Fruit fly (Drosophila melanogaster): ENCODE data around the gene CG12496.
A peak's percentile ranks its signal among the peaks of the same experiment; 100 is the strongest.

Gene CG12496

DNA sequence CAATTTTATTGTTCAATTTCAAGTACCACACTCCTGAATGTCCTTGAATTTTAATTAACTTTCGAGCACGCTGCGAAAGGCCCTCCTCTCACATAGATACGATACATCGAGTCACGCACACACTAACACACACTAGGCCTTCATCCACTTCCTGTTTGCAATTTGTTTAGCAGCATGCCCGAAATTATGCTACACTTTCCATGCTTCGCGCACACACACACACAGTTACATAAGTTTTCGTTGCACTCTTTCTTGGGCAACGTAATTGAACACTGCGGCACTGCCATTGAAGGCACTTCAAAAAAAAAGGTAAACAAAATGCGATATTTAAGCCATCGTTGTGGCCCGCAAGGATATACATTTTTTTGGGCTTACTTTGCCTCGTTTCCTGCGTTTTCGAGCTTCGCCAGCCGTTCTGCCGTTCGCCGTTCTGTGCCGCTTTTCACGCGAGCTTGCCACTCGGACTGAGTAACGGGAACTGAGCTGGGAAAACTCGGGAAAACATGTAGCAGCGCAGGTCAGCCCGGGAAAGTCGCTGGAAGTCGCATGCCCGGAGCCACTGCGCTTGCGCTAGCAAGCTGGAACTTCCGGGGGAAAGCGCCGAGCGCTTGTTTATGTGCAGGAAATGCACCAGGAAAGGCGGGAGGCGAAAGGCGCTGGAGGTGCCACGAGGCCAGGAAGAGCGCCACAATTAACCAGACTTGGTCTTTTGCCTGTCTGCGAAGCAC lies 27.4 kb downstream of the CG12496 start (continued):
- TF ChIP-seq salr (GFP tag; optimal IDR thresholded peaks at IDR 0.05): peak in 1 of 2 experiments; percentile 51
- TF ChIP-seq net (GFP tag; optimal IDR thresholded peaks at IDR 0.05): peak; percentile 11
- peak; percentile 13 for TF ChIP-seq OdsH (GFP tag; optimal IDR thresholded peaks at IDR 0.05)
- TF ChIP-seq Eip93F (GFP tag; optimal IDR thresholded peaks at IDR 0.05): no peak
- TF ChIP-seq CG3919 (GFP tag; optimal IDR thresholded peaks at IDR 0.05): peak; percentile 33
- peak; percentile 74 for TF ChIP-seq Eip78C (GFP tag)
- no peak for TF ChIP-seq fkh (GFP tag; optimal IDR thresholded peaks at IDR 0.05)
- peak; percentile 11 for TF ChIP-seq fd59A (GFP tag; optimal IDR thresholded peaks at IDR 0.05)
- no peak for TF ChIP-seq fd85E (GFP tag; optimal IDR thresholded peaks at IDR 0.05)
- TF ChIP-seq vri (GFP tag; optimal IDR thresholded peaks at IDR 0.05): no peak
- peak; percentile 11 for TF ChIP-seq lz (GFP tag; optimal IDR thresholded peaks at IDR 0.05)
- peak; percentile 4 for TF ChIP-seq CG6792 (GFP tag; optimal IDR thresholded peaks at IDR 0.05)

DNA sequence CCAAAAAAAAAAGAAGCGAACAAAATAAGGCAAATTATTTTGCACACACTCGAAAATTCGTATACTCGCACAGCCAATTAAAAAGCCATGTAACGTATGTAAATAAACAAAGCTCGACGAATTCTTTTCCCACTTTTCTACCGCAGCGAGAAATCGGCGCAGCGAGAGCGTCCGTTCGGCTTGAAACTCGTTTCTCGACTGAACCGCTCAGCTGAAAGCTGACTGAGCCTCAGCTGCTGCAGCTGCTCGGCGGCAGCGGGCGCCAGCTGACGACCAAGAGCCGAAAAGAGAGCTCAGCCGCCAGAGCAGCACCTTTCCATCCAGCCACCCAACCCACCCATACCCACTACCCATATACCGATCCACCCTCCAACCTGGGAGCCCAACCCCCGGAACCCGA lies 44.5 kb downstream of the CG12496 start, which contains the start of gene CG2841:
CG2841 (minus strand) TSS at position 186 of the 400 bp plus-strand sequence.
- TF ChIP-seq CG3919 (GFP tag; optimal IDR thresholded peaks at IDR 0.05): peak; percentile 24
- peak; percentile 38 for TF ChIP-seq svp (GFP tag)
- peak; percentile 0 for TF ChIP-seq CG6854 (GFP tag; optimal IDR thresholded peaks at IDR 0.05)
- no peak for TF ChIP-seq Met (GFP tag; optimal IDR thresholded peaks at IDR 0.05)
- TF ChIP-seq ss (GFP tag; optimal IDR thresholded peaks at IDR 0.05): peak in 1 of 2 experiments; percentile 49
- TF ChIP-seq CG6163 (GFP tag; IDR thresholded peaks at IDR 0.05): 0 out of 3 replicates have a peak, but pooled peaks have one; percentile 15

DNA sequence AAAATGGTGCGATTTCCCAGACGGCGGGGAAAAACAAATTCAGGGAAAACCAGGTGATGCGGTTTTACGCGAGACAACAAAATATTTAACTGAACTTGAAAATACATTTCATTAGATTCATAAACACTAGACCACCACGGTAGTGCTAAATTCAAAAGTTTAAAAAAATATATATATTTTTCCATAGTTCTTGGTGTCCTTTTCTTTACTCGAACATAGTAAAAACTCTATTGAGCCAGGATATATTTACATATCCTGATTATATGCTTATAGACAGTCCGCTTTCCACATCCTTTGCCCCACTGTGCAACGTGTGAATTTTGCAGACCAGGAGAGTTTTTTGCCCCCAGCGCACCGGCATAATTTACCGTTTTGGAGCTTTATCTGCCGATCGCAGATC lies 45.3 kb downstream of the CG12496 start:
- TF ChIP-seq CG8319 (GFP tag; optimal IDR thresholded peaks at IDR 0.05): peak; percentile 16
- peak; percentile 77 for TF ChIP-seq Hr4 (GFP tag; optimal IDR thresholded peaks at IDR 0.05)
- TF ChIP-seq Eip75B (GFP tag; optimal IDR thresholded peaks at IDR 0.05): peak; percentile 52
- no peak for TF ChIP-seq fkh (GFP tag; optimal IDR thresholded peaks at IDR 0.05)
- TF ChIP-seq Hr39 (GFP tag; optimal IDR thresholded peaks at IDR 0.05): peak; percentile 57
- peak; percentile 22 for TF ChIP-seq CG6808 (GFP tag; optimal IDR thresholded peaks at IDR 0.05)
- peak; percentile 34 for TF ChIP-seq spab (GFP tag; optimal IDR thresholded peaks at IDR 0.05)
- TF ChIP-seq Ets96B (tag; optimal IDR thresholded peaks at IDR 0.05): no peak
- peak; percentile 76 for TF ChIP-seq esn (GFP tag; optimal IDR thresholded peaks at IDR 0.05)
- peak; percentile 72 for TF ChIP-seq Smox (GFP tag; optimal IDR thresholded peaks at IDR 0.05)
- TF ChIP-seq Hr38 (GFP tag; optimal IDR thresholded peaks at IDR 0.05): no peak
- no peak for TF ChIP-seq Eip93F (GFP tag; optimal IDR thresholded peaks at IDR 0.05)
- peak; percentile 85 for TF ChIP-seq CG15336 (GFP tag; IDR thresholded peaks at IDR 0.05)
- TF ChIP-seq salr (GFP tag; optimal IDR thresholded peaks at IDR 0.05): peak in 1 of 2 experiments; percentile 74
- TF ChIP-seq eg (GFP tag; IDR thresholded peaks at IDR 0.05): peak; percentile 60; the same call in 2 of the 3 replicates
- peak; percentile 65 for TF ChIP-seq acj6 (GFP tag; optimal IDR thresholded peaks at IDR 0.05)
- TF ChIP-seq fd85E (GFP tag; optimal IDR thresholded peaks at IDR 0.05): no peak
- peak; percentile 57 for TF ChIP-seq cyc (GFP tag; optimal IDR thresholded peaks at IDR 0.05)
- TF ChIP-seq Sox14 (GFP tag; optimal IDR thresholded peaks at IDR 0.05): peak; percentile 56
- TF ChIP-seq CG10631 (GFP tag; optimal IDR thresholded peaks at IDR 0.05): peak; percentile 68
- peak; percentile 71 for TF ChIP-seq pdm3 (GFP tag; optimal IDR thresholded peaks at IDR 0.05)
- peak; percentile 65 for TF ChIP-seq CG3919 (GFP tag; optimal IDR thresholded peaks at IDR 0.05)
- peak; percentile 75 for TF ChIP-seq OdsH (GFP tag; optimal IDR thresholded peaks at IDR 0.05)
- peak; percentile 89 for TF ChIP-seq CG8119 (GFP tag; IDR thresholded peaks at IDR 0.05)
- TF ChIP-seq Gug (GFP tag; IDR thresholded peaks at IDR 0.05): peak; percentile 50; the same call in 1 of the 2 replicates
- peak; percentile 37 for TF ChIP-seq Blimp-1 (GFP tag; optimal IDR thresholded peaks at IDR 0.05)
- TF ChIP-seq CG4318 (GFP tag; optimal IDR thresholded peaks at IDR 0.05): peak; percentile 78
- peak; percentile 33 for TF ChIP-seq CG10669 (GFP tag; optimal IDR thresholded peaks at IDR 0.05)
- peak; percentile 72 for TF ChIP-seq Sox102F (GFP tag; optimal IDR thresholded peaks at IDR 0.05)
- peak; percentile 93 for TF ChIP-seq Eip78C (GFP tag)
- TF ChIP-seq CG11762 (GFP tag; optimal IDR thresholded peaks at IDR 0.05; ENCODE audit: insufficient read depth): peak; percentile 65
- TF ChIP-seq CG34406 (GFP tag; optimal IDR thresholded peaks at IDR 0.05): peak; percentile 72
- no peak for TF ChIP-seq CG6854 (GFP tag; optimal IDR thresholded peaks at IDR 0.05)
- TF ChIP-seq CG6792 (GFP tag; optimal IDR thresholded peaks at IDR 0.05): peak; percentile 57
- TF ChIP-seq CG31627 (GFP tag; optimal IDR thresholded peaks at IDR 0.05): peak; percentile 67
- no peak for TF ChIP-seq CG1621 (tag; optimal IDR thresholded peaks at IDR 0.05)
- TF ChIP-seq CG7368 (GFP tag; optimal IDR thresholded peaks at IDR 0.05): peak; percentile 4

Data from whole organism, prepupa.